Fruit fly (Drosophila melanogaster) whole organism, embryonic: ENCODE data around the gene CG34398.

Experiments
- CG10431 ChIP-seq: fragments of 200-800 bp; sonication (Bioruptor generic); optimal IDR thresholded peaks from 3 replicates; lab custom pipeline; 2018; ENCODE audit warnings: missing biosample characterization, mild to moderate bottlenecking, missing genetic modification characterization
- CG10462 ChIP-seq: fragments of 200-800 bp; sonication (Bioruptor generic); optimal IDR thresholded peaks from 2 replicates; lab custom pipeline; 2016; ENCODE audit warnings: missing biosample characterization, missing genetic modification characterization
- CG10959 ChIP-seq: fragments of 200-800 bp; sonication (Bioruptor generic); IDR thresholded peaks from 2 replicates; pipeline ENCODE4 v1.3.6; 2022; ENCODE audit warnings: missing biosample characterization, missing genetic modification characterization
- CG11085 ChIP-seq: fragments of 200-800 bp; sonication (Bioruptor generic); IDR thresholded peaks from 2 replicates; pipeline ENCODE4 v1.3.6; 2022; ENCODE audit warnings: missing biosample characterization, missing genetic modification characterization
- CG11456 ChIP-seq: fragments of 200-800 bp; sonication (Bioruptor generic); IDR thresholded peaks from 3 replicates; pipeline ENCODE4 v1.3.6; 2022; ENCODE audit warnings: missing biosample characterization, missing genetic modification characterization
- CG12071 ChIP-seq: fragments of 200-800 bp; sonication (Bioruptor generic); optimal IDR thresholded peaks from 3 replicates; lab custom pipeline; 2018; ENCODE audit warnings: missing biosample characterization, mild to moderate bottlenecking, missing genetic modification characterization
- CG14860 ChIP-seq: fragments of 200-800 bp; sonication (Bioruptor generic); IDR thresholded peaks from 3 replicates; pipeline ENCODE4 v1.3.6; 2022; ENCODE audit warnings: missing biosample characterization, missing genetic modification characterization; ENCODE audit not compliant: partially characterized antibody
- CG1529 ChIP-seq: fragments of 200-800 bp; sonication (Bioruptor generic); optimal IDR thresholded peaks from 3 replicates; lab custom pipeline; 2018; ENCODE audit warnings: missing biosample characterization, missing genetic modification characterization
- CG15479 ChIP-seq: fragments of 200-800 bp; sonication (Bioruptor generic); optimal IDR thresholded peaks from 3 replicates; lab custom pipeline; 2019; ENCODE audit warnings: missing biosample characterization, mild to moderate bottlenecking, missing genetic modification characterization, moderate library complexity
- CG1602 ChIP-seq: fragments of 200-800 bp; sonication (Bioruptor generic); optimal IDR thresholded peaks from 3 replicates; lab custom pipeline; 2016; ENCODE audit warnings: missing biosample characterization, missing genetic modification characterization
- CG16863 ChIP-seq: fragments of 200-800 bp; sonication (Bioruptor generic); optimal IDR thresholded peaks from 3 replicates; lab custom pipeline; 2016; ENCODE audit warnings: missing biosample characterization, missing genetic modification characterization
- CG17568 ChIP-seq: fragments of 200-800 bp; sonication (Bioruptor generic); optimal IDR thresholded peaks from 2 replicates; lab custom pipeline; 2018; ENCODE audit warnings: missing biosample characterization, mild to moderate bottlenecking, missing genetic modification characterization, moderate library complexity
- CG2202 ChIP-seq: fragments of 200-800 bp; sonication (Bioruptor generic); optimal IDR thresholded peaks from 2 replicates; lab custom pipeline; 2018; ENCODE audit warnings: missing biosample characterization, mild to moderate bottlenecking, missing genetic modification characterization
- CG3065 ChIP-seq: fragments of 200-800 bp; sonication (Bioruptor generic); optimal IDR thresholded peaks from 2 replicates; lab custom pipeline; 2016; ENCODE audit warnings: missing biosample characterization, missing genetic modification characterization
- CG31388 ChIP-seq: fragments of 200-800 bp; sonication (Bioruptor generic); optimal IDR thresholded peaks from 2 replicates; lab custom pipeline; 2016; ENCODE audit warnings: missing biosample characterization, missing genetic modification characterization
- CG3163 ChIP-seq: fragments of 200-800 bp; sonication (Bioruptor generic); optimal IDR thresholded peaks from 3 replicates; lab custom pipeline; 2016; ENCODE audit warnings: missing biosample characterization, missing genetic modification characterization
- CG5245 ChIP-seq: fragments of 200-800 bp; sonication (Bioruptor generic); optimal IDR thresholded peaks from 3 replicates; lab custom pipeline; 2016; ENCODE audit warnings: missing biosample characterization, missing genetic modification characterization
- CG6791 ChIP-seq: fragments of 200-800 bp; sonication (Bioruptor generic); IDR thresholded peaks from 3 replicates; pipeline ENCODE4 v1.3.6; 2022; ENCODE audit warnings: missing biosample characterization, missing genetic modification characterization; ENCODE audit not compliant: partially characterized antibody
- CG6854 ChIP-seq: fragments of 200-800 bp; sonication (Bioruptor generic); optimal IDR thresholded peaks from 3 replicates; lab custom pipeline; 2017; ENCODE audit warnings: missing biosample characterization, mild to moderate bottlenecking, missing genetic modification characterization
- CG8478 ChIP-seq: fragments of >200 bp; optimal IDR thresholded peaks from 2 replicates; lab custom pipeline; 2018
- Chrac-16 ChIP-seq: fragments of 200-800 bp; sonication (Bioruptor generic); optimal IDR thresholded peaks from 3 replicates; lab custom pipeline; 2016; ENCODE audit warnings: missing biosample characterization, missing genetic modification characterization
- CrebB ChIP-seq: fragments of 200-800 bp; sonication (Bioruptor generic); optimal IDR thresholded peaks from 3 replicates; lab custom pipeline; 2018; ENCODE audit warnings: missing biosample characterization, mild to moderate bottlenecking, missing genetic modification characterization
- Dip3 ChIP-seq: fragments of 200-800 bp; sonication (Bioruptor generic); optimal IDR thresholded peaks from 3 replicates; lab custom pipeline; 2016; ENCODE audit warnings: missing biosample characterization, missing genetic modification characterization
- Doc2 ChIP-seq: fragments of 200-800 bp; sonication (Bioruptor generic); IDR thresholded peaks from 2 replicates; pipeline ENCODE4 v1.3.6; 2022; ENCODE audit warnings: missing biosample characterization, missing genetic modification characterization
- E2f2 ChIP-seq: fragments of 200-800 bp; sonication (Bioruptor generic); IDR thresholded peaks from 2 replicates; pipeline ENCODE4 v1.3.6; 2022; ENCODE audit warnings: missing biosample characterization, missing genetic modification characterization
- Fer1 ChIP-seq: fragments of 200-800 bp; sonication (Bioruptor generic); optimal IDR thresholded peaks from 2 replicates; lab custom pipeline; 2017; ENCODE audit warnings: missing biosample characterization, mild to moderate bottlenecking, missing genetic modification characterization
- Hr39 ChIP-seq: fragments of >200 bp; optimal IDR thresholded peaks from 2 replicates; lab custom pipeline; 2017
- Jarid2 ChIP-seq: fragments of 200-800 bp; sonication (Bioruptor generic); optimal IDR thresholded peaks from 3 replicates; lab custom pipeline; 2017; ENCODE audit warnings: mild to moderate bottlenecking, missing biosample characterization, missing genetic modification reagents, missing genetic modification characterization
- Meics ChIP-seq: fragments of 200-800 bp; sonication (Bioruptor generic); optimal IDR thresholded peaks from 2 replicates; lab custom pipeline; 2017; ENCODE audit warnings: missing biosample characterization, mild to moderate bottlenecking, missing genetic modification characterization
- Nf-YA ChIP-seq: fragments of 200-800 bp; sonication (Bioruptor generic); IDR thresholded peaks from 2 replicates; pipeline ENCODE4 v1.3.6; 2022; ENCODE audit warnings: missing biosample characterization, missing genetic modification characterization
- Scr ChIP-seq: fragments of 200-800 bp; sonication (Bioruptor generic); IDR thresholded peaks from 2 replicates; pipeline ENCODE4 v1.3.6; 2022; ENCODE audit warnings: missing biosample characterization, missing genetic modification characterization; ENCODE audit not compliant: partially characterized antibody
- Sry-δ ChIP-seq: fragments of 200-800 bp; sonication (Bioruptor generic); optimal IDR thresholded peaks from 2 replicates; lab custom pipeline; 2016; ENCODE audit warnings: missing biosample characterization, missing genetic modification characterization
- TFAM ChIP-seq: fragments of 200-800 bp; sonication (Bioruptor generic); optimal IDR thresholded peaks from 2 replicates; lab custom pipeline; 2017; ENCODE audit warnings: missing biosample characterization, missing genetic modification characterization, inconsistent platforms
- aop ChIP-seq: fragments of 200-800 bp; sonication (Bioruptor generic); IDR thresholded peaks from 2 replicates; pipeline ENCODE4 v1.3.6; 2022; ENCODE audit warnings: missing biosample characterization, missing genetic modification characterization
- cg ChIP-seq: fragments of 200-800 bp; sonication (Bioruptor generic); optimal IDR thresholded peaks from 3 replicates; lab custom pipeline; 2019; ENCODE audit warnings: missing biosample characterization, mild to moderate bottlenecking, missing genetic modification characterization, moderate library complexity
- chinmo ChIP-seq: fragments of 200-800 bp; sonication (Bioruptor generic); IDR thresholded peaks from 4 replicates; pipeline ENCODE4 v1.3.6; 2022; ENCODE audit warnings: missing biosample characterization, missing genetic modification characterization; ENCODE audit not compliant: partially characterized antibody
- dimm ChIP-seq: fragments of 200-800 bp; sonication (Bioruptor generic); IDR thresholded peaks from 2 replicates; pipeline ENCODE4 v1.3.6; 2022; ENCODE audit warnings: missing biosample characterization, missing genetic modification characterization
- en ChIP-seq: fragments of 200-800 bp; sonication (Bioruptor generic); optimal IDR thresholded peaks from 2 replicates; lab custom pipeline; 2016; ENCODE audit warnings: missing biosample characterization, missing genetic modification characterization
- fd3F ChIP-seq: fragments of 200-800 bp; sonication (Bioruptor generic); optimal IDR thresholded peaks from 2 replicates; lab custom pipeline; 2018; ENCODE audit warnings: missing biosample characterization, mild to moderate bottlenecking, missing genetic modification characterization, moderate library complexity
- gem ChIP-seq: fragments of 200-800 bp; sonication (Bioruptor generic); optimal IDR thresholded peaks from 2 replicates; lab custom pipeline; 2019; ENCODE audit warnings: missing biosample characterization, mild to moderate bottlenecking, missing genetic modification characterization, moderate library complexity
- grn ChIP-seq: fragments of 200-800 bp; sonication (Bioruptor generic); optimal IDR thresholded peaks from 3 replicates; lab custom pipeline; 2017; ENCODE audit warnings: missing biosample characterization, missing genetic modification characterization
- her ChIP-seq: fragments of 200-800 bp; sonication (Bioruptor generic); optimal IDR thresholded peaks from 2 replicates; lab custom pipeline; 2016; ENCODE audit warnings: missing biosample characterization, missing genetic modification characterization
- lbe ChIP-seq: fragments of 200-800 bp; sonication (Bioruptor generic); optimal IDR thresholded peaks from 2 replicates; lab custom pipeline; 2016; ENCODE audit warnings: missing biosample characterization, mild to moderate bottlenecking, missing genetic modification characterization
- pb ChIP-seq: fragments of 200-800 bp; sonication (Bioruptor generic); optimal IDR thresholded peaks from 3 replicates; lab custom pipeline; 2016; ENCODE audit warnings: missing biosample characterization, missing genetic modification characterization
- pita ChIP-seq: fragments of 200-800 bp; sonication (Bioruptor generic); optimal IDR thresholded peaks from 2 replicates; lab custom pipeline; 2017; ENCODE audit warnings: missing biosample characterization, mild to moderate bottlenecking, missing genetic modification characterization
- pros ChIP-seq: fragments of 200-800 bp; sonication (Bioruptor generic); optimal IDR thresholded peaks from 3 replicates; lab custom pipeline; 2019; ENCODE audit warnings: missing biosample characterization, mild to moderate bottlenecking, missing genetic modification characterization, moderate library complexity
- repo ChIP-seq: fragments of 200-800 bp; sonication (Bioruptor generic); optimal IDR thresholded peaks from 2 replicates; lab custom pipeline; 2016; ENCODE audit warnings: missing biosample characterization, missing genetic modification characterization
- shn ChIP-seq: fragments of 200-800 bp; sonication (Bioruptor generic); optimal IDR thresholded peaks from 3 replicates; lab custom pipeline; 2016; ENCODE audit warnings: missing biosample characterization, missing genetic modification characterization
- stc ChIP-seq: fragments of 200-800 bp; sonication (Bioruptor generic); IDR thresholded peaks from 2 replicates; pipeline ENCODE4 v1.3.6; 2022; ENCODE audit warnings: missing biosample characterization, missing genetic modification characterization
- trh ChIP-seq: fragments of 200-800 bp; sonication (Bioruptor generic); optimal IDR thresholded peaks from 2 replicates; lab custom pipeline; 2016; ENCODE audit warnings: missing biosample characterization, missing genetic modification characterization
- ttk ChIP-seq: fragments of 200-800 bp; sonication (Bioruptor generic); IDR thresholded peaks from 2 replicates; pipeline ENCODE4 v2.1.2; 2022; ENCODE audit warnings: missing biosample characterization, missing genetic modification characterization
- zen2 ChIP-seq: fragments of 200-800 bp; sonication (Bioruptor generic); IDR thresholded peaks from 3 replicates; pipeline ENCODE4 v1.3.6; 2022; ENCODE audit warnings: missing biosample characterization, missing genetic modification characterization; ENCODE audit not compliant: partially characterized antibody

Gene CG34398

dm6 chr2L:8955597-8956335 is 57.2 kb downstream of the CG34398 start (continued):
- TF ChIP-seq CG2202 = no peak
- no peak for TF ChIP-seq CrebB (tag; lab: Kevin White, UChicago)
- no peak for TF ChIP-seq CG11085 (GFP tag; lab: Robert Waterston, UW)
- TF ChIP-seq chinmo = no peak
- TF ChIP-seq lbe (GFP tag; lab: Kevin White, UChicago) = no peak
- TF ChIP-seq cg (GFP tag; lab: Kevin White, UChicago) = no peak
- TF ChIP-seq CG1529 = no peak
- no peak for TF ChIP-seq Sry-δ (GFP tag; lab: Kevin White, UChicago)
- TF ChIP-seq CG17568 = no peak
- no peak for TF ChIP-seq CG6854
- no peak for TF ChIP-seq Chrac-16 (GFP tag; lab: Kevin White, UChicago)
- TF ChIP-seq repo = no peak
- TF ChIP-seq dimm (GFP tag; lab: Robert Waterston, UW) = no peak
- TF ChIP-seq Jarid2 (GFP tag; lab: Kevin White, UChicago) = no peak
- TF ChIP-seq stc (GFP tag; lab: Robert Waterston, UW) = no peak
- TF ChIP-seq shn (GFP tag; lab: Kevin White, UChicago) = no peak
- TF ChIP-seq Fer1 = no peak
- TF ChIP-seq CG6791 (GFP tag; lab: Robert Waterston, UW) = no peak
- TF ChIP-seq gem (tag; lab: Kevin White, UChicago) = peak; percentile 38
- no peak for TF ChIP-seq en (GFP tag; lab: Kevin White, UChicago)
- no peak for TF ChIP-seq Nf-YA (GFP tag; lab: Robert Waterston, UW)
- no peak for TF ChIP-seq Doc2 (GFP tag; lab: Robert Waterston, UW)
- no peak for TF ChIP-seq CG3065 (GFP tag; lab: Kevin White, UChicago)
- TF ChIP-seq pb = no peak
- TF ChIP-seq CG5245 = no peak
- TF ChIP-seq CG10959 = no peak
- TF ChIP-seq CG10462 = no peak
- no peak for TF ChIP-seq Scr (GFP tag; lab: Robert Waterston, UW)
- no peak for TF ChIP-seq ttk (GFP tag; lab: Robert Waterston, UW)
- TF ChIP-seq fd3F (GFP tag; lab: Kevin White, UChicago) = no peak
- no peak for TF ChIP-seq CG3163 (GFP tag; lab: Kevin White, UChicago)
- TF ChIP-seq zen2 = no peak
- TF ChIP-seq TFAM (GFP tag; lab: Kevin White, UChicago) = no peak
- no peak for TF ChIP-seq Dip3 (GFP tag; lab: Kevin White, UChicago)
- peak; percentile 4 for TF ChIP-seq her
- TF ChIP-seq trh = no peak
- no peak for TF ChIP-seq CG8478 (lab: Kevin White, UChicago)
- no peak for TF ChIP-seq Meics (GFP tag; lab: Kevin White, UChicago)
- TF ChIP-seq CG16863 = no peak
- TF ChIP-seq aop = no peak
- TF ChIP-seq CG12071 = no peak
- no peak for TF ChIP-seq CG1602 (GFP tag; lab: Kevin White, UChicago)
- TF ChIP-seq CG31388 = no peak
- TF ChIP-seq CG15479 (GFP tag; lab: Kevin White, UChicago) = no peak
- TF ChIP-seq CG10431 = no peak
- no peak for TF ChIP-seq CG14860 (GFP tag; lab: Robert Waterston, UW)
- no peak for TF ChIP-seq pita (GFP tag; lab: Kevin White, UChicago)
- no peak for TF ChIP-seq E2f2 (GFP tag; lab: Robert Waterston, UW)
- TF ChIP-seq grn (GFP tag; lab: Kevin White, UChicago) = peak; percentile 34
- no peak for TF ChIP-seq CG11456 (GFP tag; lab: Robert Waterston, UW)
- no peak for TF ChIP-seq Hr39 (lab: Kevin White, UChicago)
- TF ChIP-seq pros (GFP tag; lab: Kevin White, UChicago) = no peak
